Worm (Caenorhabditis elegans) whole organism, L4/young adult: ENCODE data around the gene T08D10.4.

Experiments used
- W03F9.2 ChIP-seq: fragments of 150-350 bp; optimal IDR thresholded peaks from 2 replicates; lab custom pipeline; 2014; ENCODE audit warnings: missing biosample characterization, missing genetic modification characterization
- dao-5 ChIP-seq: sonication (generic microtip); optimal IDR thresholded peaks from 2 replicates; lab custom pipeline; 2016; ENCODE audit warnings: missing genotype, missing genetic modification characterization, moderate library complexity, missing compliant biosample characterization
- him-1 ChIP-seq: sonication (generic microtip); optimal IDR thresholded peaks from 2 replicates; lab custom pipeline; 2016; ENCODE audit warnings: missing genotype, missing genetic modification reagents, missing genetic modification characterization, missing compliant biosample characterization

The T08D10.4 gene

ce11 chrX:11953229-11953628 is at the start of gene T08D10.4:
Gene T08D10.4, minus strand, starts transcription at chrX:11953329.
- TF ChIP-seq him-1 (tag; lab: Kevin White, UChicago) (no peak), dao-5 (tag; lab: Kevin White, UChicago) (no peak), W03F9.2 (tag; lab: Kevin White, UChicago) (no peak)

- no peak for TF ChIP-seq dao-5 (tag; lab: Kevin White, UChicago)
- no peak for TF ChIP-seq W03F9.2 (tag; lab: Kevin White, UChicago)
- TF ChIP-seq him-1 (tag; lab: Kevin White, UChicago) = no peak
Measured at ce11 chrX:12001600-12001999, 48.5 kb upstream of the T08D10.4 start.

ce11 chrX:11999573-11999972 is 46.4 kb upstream of the T08D10.4 start:
- TF ChIP-seq him-1 (tag; lab: Kevin White, UChicago) = no peak
- no peak for TF ChIP-seq W03F9.2 (tag; lab: Kevin White, UChicago)
- no peak for TF ChIP-seq dao-5 (tag; lab: Kevin White, UChicago)

ce11 chrX:11996606-11997005 is 43.5 kb upstream of the T08D10.4 start:
- no peak for TF ChIP-seq him-1 (tag; lab: Kevin White, UChicago)
- no peak for TF ChIP-seq dao-5 (tag; lab: Kevin White, UChicago)
- TF ChIP-seq W03F9.2 (tag; lab: Kevin White, UChicago) = no peak

ce11 chrX:11994484-11994883 is 41.4 kb upstream of the T08D10.4 start, which contains the start of gene C49F5.7:
Gene C49F5.7, plus strand, starts transcription at chrX:11994784.
- TF ChIP-seq him-1 (tag; lab: Kevin White, UChicago) (no peak), W03F9.2 (tag; lab: Kevin White, UChicago) (no peak), dao-5 (tag; lab: Kevin White, UChicago) (no peak)

- TF ChIP-seq W03F9.2 (tag; lab: Kevin White, UChicago) (no peak), him-1 (tag; lab: Kevin White, UChicago) (no peak), dao-5 (tag; lab: Kevin White, UChicago) (no peak)
Measured at ce11 chrX:11993327-11993726, 40.2 kb upstream of the T08D10.4 start.

- TF ChIP-seq dao-5 (tag; lab: Kevin White, UChicago) (no peak), W03F9.2 (tag; lab: Kevin White, UChicago) (no peak), him-1 (tag; lab: Kevin White, UChicago) (no peak)
Measured at ce11 chrX:11992778-11993177, 39.6 kb upstream of the T08D10.4 start.

- TF ChIP-seq dao-5 (tag; lab: Kevin White, UChicago) = no peak
- no peak for TF ChIP-seq him-1 (tag; lab: Kevin White, UChicago)
- no peak for TF ChIP-seq W03F9.2 (tag; lab: Kevin White, UChicago)
Measured at ce11 chrX:11992246-11992645, 39.1 kb upstream of the T08D10.4 start.

- TF ChIP-seq W03F9.2 (tag; lab: Kevin White, UChicago) (no peak), dao-5 (tag; lab: Kevin White, UChicago) (no peak), him-1 (tag; lab: Kevin White, UChicago) (no peak)
Measured at ce11 chrX:11987900-11988364, 34.8 kb upstream of the T08D10.4 start, which contains the start of gene C49F5.6. Gene C49F5.6, plus strand, starts transcription at chrX:11988314.

- TF ChIP-seq dao-5 (tag; lab: Kevin White, UChicago) (no peak), W03F9.2 (tag; lab: Kevin White, UChicago) (no peak), him-1 (tag; lab: Kevin White, UChicago) (no peak)
Measured at ce11 chrX:11985887-11986286, 32.8 kb upstream of the T08D10.4 start, which contains the start of gene C49F5.5. Gene C49F5.5, plus strand, starts transcription at chrX:11986187.

- no peak for TF ChIP-seq him-1 (tag; lab: Kevin White, UChicago)
- no peak for TF ChIP-seq dao-5 (tag; lab: Kevin White, UChicago)
- TF ChIP-seq W03F9.2 (tag; lab: Kevin White, UChicago) = no peak
Measured at ce11 chrX:11983576-11984061, 30.5 kb upstream of the T08D10.4 start, which contains the start of gene C49F5.3. Gene C49F5.3, minus strand, starts transcription at chrX:11983626.

ce11 chrX:11982065-11982464 is 28.9 kb upstream of the T08D10.4 start, which contains the start of gene nhr-167:
Gene nhr-167, minus strand, starts transcription at chrX:11982085.
- TF ChIP-seq him-1 (tag; lab: Kevin White, UChicago) (no peak), dao-5 (tag; lab: Kevin White, UChicago) (no peak), W03F9.2 (tag; lab: Kevin White, UChicago) (no peak)

- no peak for TF ChIP-seq him-1 (tag; lab: Kevin White, UChicago)
- TF ChIP-seq W03F9.2 (tag; lab: Kevin White, UChicago) = no peak
- TF ChIP-seq dao-5 (tag; lab: Kevin White, UChicago) = no peak
Measured at ce11 chrX:11974629-11975085, 21.5 kb upstream of the T08D10.4 start, which contains the start of gene set-6. Gene set-6, minus strand, starts transcription at chrX:11974679.

- no peak for TF ChIP-seq W03F9.2 (tag; lab: Kevin White, UChicago)
- no peak for TF ChIP-seq dao-5 (tag; lab: Kevin White, UChicago)
- no peak for TF ChIP-seq him-1 (tag; lab: Kevin White, UChicago)
Measured at ce11 chrX:11971323-11971722, 18.2 kb upstream of the T08D10.4 start.
